Fruit fly (Drosophila melanogaster): Measurements from ENCODE around the gene CG11537.

The CG11537 gene

DNA sequence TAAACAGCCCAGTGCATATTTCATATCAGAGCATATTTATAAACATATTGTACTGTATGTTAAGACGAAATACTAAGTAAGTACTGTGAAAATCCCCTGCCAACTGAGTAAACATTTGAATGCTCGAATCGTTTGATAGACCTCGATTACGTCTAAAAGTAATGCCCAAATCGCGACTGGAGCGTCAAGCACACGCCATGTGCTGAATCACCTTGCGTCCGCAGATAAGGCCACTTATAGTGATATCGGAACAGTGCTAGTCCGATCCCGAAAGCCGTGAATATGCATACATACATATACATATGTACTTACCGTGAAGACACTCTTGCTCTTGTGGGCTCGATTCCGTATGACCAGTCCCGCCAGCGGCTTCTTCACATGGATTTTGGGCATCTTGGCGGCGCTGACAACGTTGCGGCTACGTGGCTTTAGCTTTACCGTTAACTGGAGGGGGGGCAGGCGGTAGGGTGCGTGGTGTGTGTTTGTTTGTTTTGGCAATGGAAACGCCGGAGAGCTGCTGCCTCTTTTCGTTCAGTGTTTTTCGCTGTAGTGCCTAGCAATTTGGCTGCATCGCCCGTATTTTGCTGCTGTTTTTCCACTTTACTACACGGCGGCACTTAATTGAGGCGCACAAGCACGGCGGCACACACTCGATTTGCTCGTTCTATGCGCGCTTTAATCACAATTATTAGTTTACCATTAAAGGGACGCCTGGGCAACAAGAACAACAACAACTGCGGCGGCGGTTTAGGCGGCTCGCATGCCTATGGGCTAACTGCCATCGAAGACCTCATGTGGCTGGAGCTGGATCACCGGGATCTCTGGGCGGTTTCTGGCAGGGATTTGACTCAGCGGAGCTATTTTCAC, 508 bp downstream of the CG11537 start (continued):
- TF ChIP-seq CG4328 (GFP tag; optimal IDR thresholded peaks at IDR 0.05) (no peak), ems (GFP tag; optimal IDR thresholded peaks at IDR 0.05) (no peak), CG6765 (GFP tag; optimal IDR thresholded peaks at IDR 0.05) (no peak), croc (GFP tag; conservative IDR thresholded peaks at IDR 0.05) (no peak), Meics (GFP tag; optimal IDR thresholded peaks at IDR 0.05) (no peak), CG10147 (GFP tag; optimal IDR thresholded peaks at IDR 0.05) (no peak), vvl (GFP tag; IDR thresholded peaks at IDR 0.05) (no peak), CG4730 (GFP tag; IDR thresholded peaks at IDR 0.05) (no peak), CG8478 (optimal IDR thresholded peaks at IDR 0.05) (no peak), CG33557 (GFP tag; optimal IDR thresholded peaks at IDR 0.05) (no peak), CG31388 (GFP tag; optimal IDR thresholded peaks at IDR 0.05) (no peak), CG13775 (GFP tag; optimal IDR thresholded peaks at IDR 0.05) (no peak), B-H2 (GFP tag; optimal IDR thresholded peaks at IDR 0.05) (no peak), org-1 (GFP tag; optimal IDR thresholded peaks at IDR 0.05) (no peak), psq (GFP tag; optimal IDR thresholded peaks at IDR 0.05) (no peak), Dip3 (GFP tag; optimal IDR thresholded peaks at IDR 0.05) (no peak), CG4424 (GFP tag; optimal IDR thresholded peaks at IDR 0.05) (no peak), fd64A (GFP tag; optimal IDR thresholded peaks at IDR 0.05) (no peak), CG1647 (GFP tag; optimal IDR thresholded peaks at IDR 0.05) (no peak), pros (GFP tag; optimal IDR thresholded peaks at IDR 0.05) (no peak), Doc2 (GFP tag; IDR thresholded peaks at IDR 0.05) (no peak), CG34376 (GFP tag; optimal IDR thresholded peaks at IDR 0.05) (peak; percentile 78), yki (optimal IDR thresholded peaks at IDR 0.05) (no peak), CG5953 (GFP tag; IDR thresholded peaks at IDR 0.05) (no peak), CrebB (tag; optimal IDR thresholded peaks at IDR 0.05) (no peak), CG13296 (GFP tag; optimal IDR thresholded peaks at IDR 0.05) (no peak), sr (GFP tag; IDR thresholded peaks at IDR 0.05) (no peak), z (GFP tag; IDR thresholded peaks at IDR 0.05) (no peak), Hmr (GFP tag; optimal IDR thresholded peaks at IDR 0.05) (peak; percentile 16), CG32532 (GFP tag; IDR thresholded peaks at IDR 0.05) (no peak), CG18619 (GFP tag; optimal IDR thresholded peaks at IDR 0.05) (no peak)

DNA sequence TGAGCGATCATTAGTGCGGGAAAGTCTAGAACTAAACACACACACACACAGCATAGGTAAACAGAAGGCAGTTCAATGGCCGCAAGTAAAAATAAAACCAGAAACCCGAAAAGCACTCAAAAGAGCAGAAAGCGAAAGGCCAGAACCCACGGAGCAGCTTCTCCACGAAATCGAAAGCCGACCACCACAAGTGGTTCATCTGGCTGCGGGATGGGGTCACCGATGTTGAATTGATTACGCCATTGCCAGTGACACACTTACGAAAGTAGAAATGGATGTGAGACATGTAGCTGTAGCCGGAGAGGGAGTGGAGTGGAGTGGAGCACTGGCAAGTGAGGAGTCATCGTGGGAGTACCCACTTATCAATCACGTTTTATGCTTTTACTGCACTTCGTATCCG, 1.8 kb downstream of the CG11537 start:
- TF ChIP-seq stc (GFP tag; IDR thresholded peaks at IDR 0.05) (no peak), CG12071 (GFP tag; optimal IDR thresholded peaks at IDR 0.05) (no peak), usp (GFP tag; optimal IDR thresholded peaks at IDR 0.05) (no peak), CG6854 (GFP tag; optimal IDR thresholded peaks at IDR 0.05) (no peak), gce (GFP tag; IDR thresholded peaks at IDR 0.05) (no peak), stwl (tag; optimal IDR thresholded peaks at IDR 0.05) (no peak), CG6254 (GFP tag; optimal IDR thresholded peaks at IDR 0.05) (peak; percentile 64), HLH3B (GFP tag; IDR thresholded peaks at IDR 0.05) (no peak), wdn (GFP tag; IDR thresholded peaks at IDR 0.05) (no peak), Sox102F (GFP tag; optimal IDR thresholded peaks at IDR 0.05) (no peak), org-1 (GFP tag; optimal IDR thresholded peaks at IDR 0.05) (no peak), CG18476 (GFP tag; optimal IDR thresholded peaks at IDR 0.05) (no peak), Trl (optimal IDR thresholded peaks at IDR 0.05) (no peak), Trl (GFP tag; optimal IDR thresholded peaks at IDR 0.05) (no peak), CG4617 (GFP tag; optimal IDR thresholded peaks at IDR 0.05; ENCODE audit: borderline replicate concordance) (no peak), ham (GFP tag; IDR thresholded peaks at IDR 0.05) (no peak), CoRest (tag; optimal IDR thresholded peaks at IDR 0.05) (no peak), CG12219 (GFP tag; optimal IDR thresholded peaks at IDR 0.05) (no peak), tap (tag; optimal IDR thresholded peaks at IDR 0.05) (no peak), sd (tag; optimal IDR thresholded peaks at IDR 0.05) (no peak), tin (GFP tag; optimal IDR thresholded peaks at IDR 0.05) (no peak), Ptx1 (GFP tag; IDR thresholded peaks at IDR 0.05) (no peak), crc (GFP tag; optimal IDR thresholded peaks at IDR 0.05) (no peak), CG31224 (GFP tag; IDR thresholded peaks at IDR 0.05) (no peak)

Data from whole organism, embryonic.